Worm (Caenorhabditis elegans): Measurements from ENCODE around the gene srd-42.

Gene srd-42

DNA sequence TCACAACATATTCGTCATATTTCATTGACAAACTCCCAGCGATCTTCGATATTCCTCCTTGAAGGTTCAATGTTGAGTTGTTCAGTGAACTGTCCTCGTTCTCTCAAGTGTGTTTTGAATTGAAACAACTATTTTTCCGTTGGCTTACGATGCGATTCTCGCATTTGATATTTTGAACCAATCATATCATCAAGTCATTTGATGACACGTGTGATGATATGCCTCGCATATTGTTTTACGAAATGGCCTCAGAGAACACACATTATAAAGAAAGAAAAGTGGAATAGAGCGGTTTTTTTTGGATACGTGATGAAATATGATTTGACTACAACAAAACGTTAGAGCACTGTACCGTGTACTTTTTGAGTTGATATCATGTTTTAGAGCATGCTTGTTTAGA, 45.2 kb upstream of the srd-42 start (continued):
- no peak for TF ChIP-seq snpc-1.1 (tag; optimal IDR thresholded peaks at IDR 0.05; ENCODE audit: insufficient read depth)
- peak; percentile 41 for TF ChIP-seq nhr-80 (tag; optimal IDR thresholded peaks at IDR 0.05)
- TF ChIP-seq T07F8.4 (tag; optimal IDR thresholded peaks at IDR 0.05) = no peak
- peak in 1 of 2 experiments; percentile 81 for TF ChIP-seq let-607 (tag; optimal IDR thresholded peaks at IDR 0.05)
- no peak for TF ChIP-seq tlf-1 (GFP tag; optimal IDR thresholded peaks at IDR 0.05)
- peak; percentile 23 for TF ChIP-seq unc-62 (GFP tag; optimal IDR thresholded peaks at IDR 0.05)
- TF ChIP-seq ztf-25 (GFP tag; IDR thresholded peaks at IDR 0.05) = no peak
- no peak for TF ChIP-seq K11D2.4 (GFP tag; IDR thresholded peaks at IDR 0.05)
- TF ChIP-seq snpc-1.3 (tag; optimal IDR thresholded peaks at IDR 0.05; ENCODE audit: insufficient read depth) = no peak
- no peak for TF ChIP-seq F52B5.7 (tag; optimal IDR thresholded peaks at IDR 0.05)
- TF ChIP-seq ekl-4 (GFP tag; IDR thresholded peaks at IDR 0.05) = no peak
- TF ChIP-seq ztf-26 (tag; optimal IDR thresholded peaks at IDR 0.05) = peak; percentile 78
- peak; percentile 71 for TF ChIP-seq ZK185.1 (tag; optimal IDR thresholded peaks at IDR 0.05; ENCODE audit: poor library complexity, severe bottlenecking)
- no peak for TF ChIP-seq him-1 (tag; optimal IDR thresholded peaks at IDR 0.05)
- no peak for TF ChIP-seq B0336.3 (GFP tag; IDR thresholded peaks at IDR 0.05)
- no peak for TF ChIP-seq efl-1 (GFP tag; optimal IDR thresholded peaks at IDR 0.05)
- no peak for TF ChIP-seq lir-1 (GFP tag; conservative IDR thresholded peaks at IDR 0.05)
- TF ChIP-seq C17E4.6 (GFP tag; IDR thresholded peaks at IDR 0.05) = no peak
- no peak for TF ChIP-seq lsy-27 (tag; optimal IDR thresholded peaks at IDR 0.05; ENCODE audit: borderline replicate concordance, insufficient read depth)
- TF ChIP-seq F22D6.2 (tag; optimal IDR thresholded peaks at IDR 0.05) = no peak
- no peak for TF ChIP-seq ztf-3 (GFP tag; optimal IDR thresholded peaks at IDR 0.05)
- TF ChIP-seq ceh-27 (GFP tag; optimal IDR thresholded peaks at IDR 0.05) = no peak
- TF ChIP-seq akir-1 (GFP tag; optimal IDR thresholded peaks at IDR 0.05) = no peak
- TF ChIP-seq hrde-1 (tag; optimal IDR thresholded peaks at IDR 0.05; ENCODE audit: borderline replicate concordance) = no peak
- TF ChIP-seq lin-35 (GFP tag; optimal IDR thresholded peaks at IDR 0.05) = peak in 1 of 3 experiments; percentile 4
- TF ChIP-seq tbp1 (GFP tag; optimal IDR thresholded peaks at IDR 0.05) = peak; percentile 4
- peak; percentile 63 for TF ChIP-seq lin-40 (tag; optimal IDR thresholded peaks at IDR 0.05)
- no peak for TF ChIP-seq pha-4 (tag; optimal IDR thresholded peaks at IDR 0.05)
- TF ChIP-seq F23B12.7 (tag; optimal IDR thresholded peaks at IDR 0.05; ENCODE audit: insufficient read depth) = peak; percentile 24
- TF ChIP-seq aptf-2 (GFP tag; conservative IDR thresholded peaks at IDR 0.05) = no peak
- TF ChIP-seq nhr-120 (GFP tag; IDR thresholded peaks at IDR 0.05) = no peak
- no peak for TF ChIP-seq madf-8 (GFP tag; conservative IDR thresholded peaks at IDR 0.05)

DNA sequence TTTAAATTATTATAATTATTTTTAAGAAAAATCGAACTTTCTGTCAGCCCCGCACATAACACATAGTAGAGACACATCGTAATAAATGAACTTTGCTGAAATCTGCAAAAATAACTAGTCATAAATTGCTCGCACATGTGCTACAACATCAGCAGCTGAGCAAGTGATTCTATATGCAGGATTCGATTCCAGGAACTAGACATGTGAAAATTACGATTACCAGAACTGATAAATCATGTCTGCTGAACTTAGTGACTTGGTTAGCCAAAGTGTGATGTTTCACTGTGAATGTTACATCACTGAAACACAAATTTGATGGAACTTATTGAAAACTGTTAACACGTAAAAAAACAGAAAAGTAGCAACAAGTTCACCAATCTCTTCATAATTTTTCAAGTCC, 44.0 kb upstream of the srd-42 start:
- no peak for TF ChIP-seq lin-35 (GFP tag; optimal IDR thresholded peaks at IDR 0.05)
- TF ChIP-seq egrh-3 (GFP tag; IDR thresholded peaks at IDR 0.05) = no peak
- TF ChIP-seq hsf-1 (GFP tag; IDR thresholded peaks at IDR 0.05) = no peak
- no peak for TF ChIP-seq dpl-1 (GFP tag; optimal IDR thresholded peaks at IDR 0.05)
- no peak for TF ChIP-seq ztf-28 (GFP tag; IDR thresholded peaks at IDR 0.05)
- no peak for TF ChIP-seq somi-1 (GFP tag; optimal IDR thresholded peaks at IDR 0.05)

DNA sequence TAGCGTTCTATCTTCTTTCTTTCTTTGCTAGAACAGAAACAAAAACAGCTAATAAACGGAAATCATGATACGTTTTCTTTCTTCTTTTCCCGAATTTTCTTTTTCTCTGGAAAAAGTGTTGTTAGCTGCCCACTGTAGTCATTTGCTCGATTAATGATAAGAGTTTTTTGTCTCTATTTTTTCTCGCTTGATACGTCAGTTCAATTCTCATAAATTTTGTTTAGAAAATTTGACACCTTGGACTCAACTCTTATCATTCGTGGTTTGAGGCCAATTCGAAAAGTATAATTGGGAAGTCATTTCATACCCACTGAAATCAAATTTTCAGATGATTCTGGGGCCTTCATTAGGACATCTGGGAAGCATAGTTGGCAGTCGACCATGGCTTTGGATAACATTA, 38.6 kb upstream of the srd-42 start:
- no peak for TF ChIP-seq snpc-3.4 (tag; optimal IDR thresholded peaks at IDR 0.05)
- no peak for TF ChIP-seq Y67H2A.10 (GFP tag; conservative IDR thresholded peaks at IDR 0.05)
- no peak for TF ChIP-seq chd-7 (tag; optimal IDR thresholded peaks at IDR 0.05)
- TF ChIP-seq nhr-80 (tag; optimal IDR thresholded peaks at IDR 0.05) = peak; percentile 74
- TF ChIP-seq dpff-1 (tag; optimal IDR thresholded peaks at IDR 0.05) = no peak
- TF ChIP-seq hrde-1 (tag; optimal IDR thresholded peaks at IDR 0.05; ENCODE audit: borderline replicate concordance) = no peak
